Fruit fly (Drosophila melanogaster) whole organism, embryonic: ENCODE results near the gene Moe.

Experiments used
- CG1024 ChIP-seq: fragments of 200-800 bp; sonication (Bioruptor generic); IDR thresholded peaks from 2 replicates; pipeline ENCODE4 v1.3.6; 2022; ENCODE audit warnings: missing biosample characterization, missing genetic modification characterization
- CG11696 ChIP-seq: fragments of 200-800 bp; sonication (Bioruptor generic); IDR thresholded peaks from 2 replicates; pipeline ENCODE4 v1.3.6; 2022; ENCODE audit warnings: missing biosample characterization, missing genetic modification characterization
- CG12236 ChIP-seq: fragments of 200-800 bp; sonication (Bioruptor generic); optimal IDR thresholded peaks from 2 replicates; lab custom pipeline; 2016; ENCODE audit warnings: missing biosample characterization, missing genetic modification characterization
- CG13424 ChIP-seq: fragments of 200-800 bp; sonication (Bioruptor generic); optimal IDR thresholded peaks from 2 replicates; lab custom pipeline; 2019; ENCODE audit warnings: missing biosample characterization, mild to moderate bottlenecking, missing genetic modification characterization, moderate library complexity
- CG15696 ChIP-seq: fragments of 200-800 bp; sonication (Bioruptor generic); optimal IDR thresholded peaks from 2 replicates; lab custom pipeline; 2019; ENCODE audit warnings: missing biosample characterization, mild to moderate bottlenecking, missing genetic modification characterization, moderate library complexity
- CG17328 ChIP-seq: fragments of 200-800 bp; sonication (Bioruptor generic); IDR thresholded peaks from 2 replicates; pipeline ENCODE4 v1.3.6; 2022; ENCODE audit warnings: missing biosample characterization, missing genetic modification characterization
- CG17802 ChIP-seq: fragments of 200-800 bp; sonication (Bioruptor generic); optimal IDR thresholded peaks from 2 replicates; lab custom pipeline; 2018; ENCODE audit warnings: missing biosample characterization, mild to moderate bottlenecking, missing genetic modification characterization, moderate library complexity
- CG17829 ChIP-seq: fragments of 200-800 bp; optimal IDR thresholded peaks from 2 replicates; lab custom pipeline; 2019; ENCODE audit warnings: missing biosample characterization, mild to moderate bottlenecking, missing genetic modification characterization, moderate library complexity
- CG30403 ChIP-seq: fragments of 200-800 bp; sonication (Bioruptor generic); optimal IDR thresholded peaks from 3 replicates; lab custom pipeline; 2016; ENCODE audit warnings: missing biosample characterization, missing genetic modification characterization
- CG31388 ChIP-seq: fragments of 200-800 bp; sonication (Bioruptor generic); optimal IDR thresholded peaks from 2 replicates; lab custom pipeline; 2016; ENCODE audit warnings: missing biosample characterization, missing genetic modification characterization
- CG34376 ChIP-seq: fragments of 200-800 bp; sonication (Bioruptor generic); optimal IDR thresholded peaks from 2 replicates; lab custom pipeline; 2018; ENCODE audit warnings: missing biosample characterization, mild to moderate bottlenecking, missing genetic modification characterization
- CG3847 ChIP-seq: fragments of 200-800 bp; sonication (Bioruptor generic); IDR thresholded peaks from 2 replicates; pipeline ENCODE4 v1.3.6; 2022; ENCODE audit warnings: missing biosample characterization, missing genetic modification characterization
- CG4404 ChIP-seq: fragments of 200-800 bp; sonication (Bioruptor generic); IDR thresholded peaks from 2 replicates; pipeline ENCODE4 v1.3.6; 2022; ENCODE audit warnings: missing biosample characterization, missing genetic modification characterization
- CG5953 ChIP-seq: fragments of 200-800 bp; sonication (Bioruptor generic); IDR thresholded peaks from 2 replicates; pipeline ENCODE4 v1.3.6; 2022; ENCODE audit warnings: missing biosample characterization, missing genetic modification characterization
- CG6272 ChIP-seq: fragments of 200-800 bp; sonication (Bioruptor generic); IDR thresholded peaks from 2 replicates; pipeline ENCODE4 v1.3.6; 2022; ENCODE audit warnings: missing biosample characterization, missing genetic modification characterization
- CG6854 ChIP-seq: fragments of 200-800 bp; sonication (Bioruptor generic); optimal IDR thresholded peaks from 3 replicates; lab custom pipeline; 2017; ENCODE audit warnings: missing biosample characterization, mild to moderate bottlenecking, missing genetic modification characterization
- CG7357 ChIP-seq: fragments of 200-800 bp; sonication (Bioruptor generic); IDR thresholded peaks from 3 replicates; pipeline ENCODE4 v1.3.6; 2022; ENCODE audit warnings: missing biosample characterization, missing genetic modification characterization
- CG9215 ChIP-seq: fragments of 200-800 bp; sonication (Bioruptor generic); IDR thresholded peaks from 2 replicates; pipeline ENCODE4 v1.3.6; 2022; ENCODE audit warnings: missing biosample characterization, missing genetic modification characterization
- CHES-1-like ChIP-seq: fragments of 200-800 bp; sonication (Bioruptor generic); optimal IDR thresholded peaks from 2 replicates; lab custom pipeline; 2016; ENCODE audit warnings: missing biosample characterization, missing genetic modification characterization
- Dll ChIP-seq: fragments of 200-800 bp; sonication (Bioruptor generic); IDR thresholded peaks from 4 replicates; pipeline ENCODE4 v1.3.6; 2022; ENCODE audit warnings: missing biosample characterization, missing genetic modification characterization; ENCODE audit not compliant: partially characterized antibody
- Drgx ChIP-seq: fragments of 200-800 bp; sonication (Bioruptor generic); IDR thresholded peaks from 2 replicates; pipeline ENCODE4 v1.3.6; 2022; ENCODE audit warnings: missing biosample characterization, missing genetic modification characterization
- HHEX ChIP-seq: fragments of 200-800 bp; sonication (Bioruptor generic); optimal IDR thresholded peaks from 3 replicates; lab custom pipeline; 2017; ENCODE audit warnings: missing biosample characterization, mild to moderate bottlenecking, missing genetic modification characterization, missing genetic modification reagents
- HmgZ ChIP-seq: fragments of 200-800 bp; sonication (Bioruptor generic); optimal IDR thresholded peaks from 2 replicates; lab custom pipeline; 2018; ENCODE audit warnings: missing biosample characterization, mild to moderate bottlenecking, missing genetic modification characterization
- Lhr ChIP-seq: fragments of 200-800 bp; sonication (Bioruptor generic); optimal IDR thresholded peaks from 3 replicates; lab custom pipeline; 2017; ENCODE audit warnings: mild to moderate bottlenecking, missing biosample characterization, missing genetic modification reagents, missing genetic modification characterization
- Max ChIP-seq: fragments of 200-800 bp; sonication (Bioruptor generic); optimal IDR thresholded peaks from 2 replicates; lab custom pipeline; 2016; ENCODE audit warnings: missing biosample characterization, mild to moderate bottlenecking, missing genetic modification characterization
- Meics ChIP-seq: fragments of 200-800 bp; sonication (Bioruptor generic); optimal IDR thresholded peaks from 2 replicates; lab custom pipeline; 2017; ENCODE audit warnings: missing biosample characterization, mild to moderate bottlenecking, missing genetic modification characterization
- NC2β ChIP-seq: fragments of 200-800 bp; sonication (Bioruptor generic); optimal IDR thresholded peaks from 2 replicates; lab custom pipeline; 2016; ENCODE audit warnings: missing biosample characterization, missing genetic modification characterization
- NFAT ChIP-seq: fragments of 200-800 bp; sonication (Bioruptor generic); IDR thresholded peaks from 2 replicates; pipeline ENCODE4 v1.3.6; 2022; ENCODE audit warnings: missing biosample characterization, missing genetic modification characterization
- Oaz ChIP-seq: fragments of 200-800 bp; sonication (Bioruptor generic); IDR thresholded peaks from 2 replicates; pipeline ENCODE4 v1.3.6; 2022; ENCODE audit warnings: missing biosample characterization, missing genetic modification characterization
- Ravus ChIP-seq: fragments of 200-800 bp; sonication (Bioruptor generic); IDR thresholded peaks from 2 replicates; pipeline ENCODE4 v1.3.6; 2022; ENCODE audit warnings: missing biosample characterization, missing genetic modification characterization
- Sox102F ChIP-seq: fragments of 200-800 bp; sonication (Bioruptor generic); optimal IDR thresholded peaks from 2 replicates; lab custom pipeline; 2018; ENCODE audit warnings: missing biosample characterization, mild to moderate bottlenecking, missing genetic modification characterization, moderate library complexity
- ara ChIP-seq: fragments of 200-800 bp; sonication (Bioruptor generic); IDR thresholded peaks from 2 replicates; pipeline ENCODE4 v1.3.6; 2022; ENCODE audit warnings: missing biosample characterization, missing genetic modification characterization
- cad ChIP-seq: fragments of >200 bp; optimal IDR thresholded peaks from 2 replicates; lab custom pipeline; 2017; ENCODE audit warnings: missing biosample characterization, missing genetic modification characterization
- chinmo ChIP-seq: fragments of 200-800 bp; sonication (Bioruptor generic); IDR thresholded peaks from 4 replicates; pipeline ENCODE4 v1.3.6; 2022; ENCODE audit warnings: missing biosample characterization, missing genetic modification characterization; ENCODE audit not compliant: partially characterized antibody
- ems ChIP-seq: fragments of 200-800 bp; sonication (Bioruptor generic); optimal IDR thresholded peaks from 3 replicates; lab custom pipeline; 2016; ENCODE audit warnings: missing biosample characterization, missing genetic modification characterization
- esg ChIP-seq: fragments of 200-800 bp; sonication (Bioruptor generic); conservative IDR thresholded peaks from 2 replicates; pipeline ENCODE4 v1.3.6; 2022; ENCODE audit warnings: missing biosample characterization, missing genetic modification characterization
- ewg ChIP-seq: fragments of 200-800 bp; sonication (Bioruptor generic); optimal IDR thresholded peaks from 3 replicates; lab custom pipeline; 2017; ENCODE audit warnings: mild to moderate bottlenecking, missing biosample characterization, missing genetic modification reagents, missing genetic modification characterization
- inv ChIP-seq: fragments of 200-800 bp; sonication (Bioruptor generic); IDR thresholded peaks from 2 replicates; pipeline ENCODE4 v1.3.6; 2022; ENCODE audit warnings: missing biosample characterization, missing genetic modification characterization; ENCODE audit not compliant: partially characterized antibody
- jigr1 ChIP-seq: fragments of 200-800 bp; sonication (Bioruptor generic); IDR thresholded peaks from 3 replicates; pipeline ENCODE4 v1.3.6; 2022; ENCODE audit warnings: missing biosample characterization, missing genetic modification characterization
- lab ChIP-seq: fragments of 200-800 bp; sonication (Bioruptor generic); optimal IDR thresholded peaks from 3 replicates; lab custom pipeline; 2017; ENCODE audit warnings: missing biosample characterization, missing genetic modification characterization, mild to moderate bottlenecking, moderate library complexity, missing genetic modification reagents
- mld ChIP-seq: fragments of 200-800 bp; sonication (Bioruptor generic); IDR thresholded peaks from 3 replicates; pipeline ENCODE4 v1.3.6; 2022; ENCODE audit warnings: missing biosample characterization, missing genetic modification characterization; ENCODE audit not compliant: partially characterized antibody
- pb ChIP-seq: fragments of 200-800 bp; sonication (Bioruptor generic); optimal IDR thresholded peaks from 3 replicates; lab custom pipeline; 2016; ENCODE audit warnings: missing biosample characterization, missing genetic modification characterization
- phol ChIP-seq: fragments of 200-800 bp; sonication (Bioruptor generic); optimal IDR thresholded peaks from 3 replicates; lab custom pipeline; 2018; ENCODE audit warnings: missing biosample characterization, mild to moderate bottlenecking, missing genetic modification characterization, moderate library complexity
- pita ChIP-seq: fragments of 200-800 bp; sonication (Bioruptor generic); optimal IDR thresholded peaks from 2 replicates; lab custom pipeline; 2017; ENCODE audit warnings: missing biosample characterization, mild to moderate bottlenecking, missing genetic modification characterization
- scrt ChIP-seq: fragments of 200-800 bp; sonication (Bioruptor generic); optimal IDR thresholded peaks from 2 replicates; lab custom pipeline; 2018; ENCODE audit warnings: missing biosample characterization, mild to moderate bottlenecking, missing genetic modification characterization, moderate library complexity
- so ChIP-seq: fragments of 200-800 bp; sonication (Bioruptor generic); IDR thresholded peaks from 3 replicates; pipeline ENCODE4 v1.3.6; 2022; ENCODE audit warnings: missing biosample characterization, missing genetic modification characterization
- sr ChIP-seq: fragments of 200-800 bp; sonication (Bioruptor generic); IDR thresholded peaks from 3 replicates; pipeline ENCODE4 v1.3.6; 2022; ENCODE audit warnings: missing biosample characterization, missing genetic modification characterization
- wdn ChIP-seq: fragments of 200-800 bp; sonication (Bioruptor generic); IDR thresholded peaks from 2 replicates; pipeline ENCODE4 v1.3.6; 2022; ENCODE audit warnings: missing biosample characterization, missing genetic modification characterization
- wor ChIP-seq: fragments of 200-800 bp; sonication (Bioruptor generic); IDR thresholded peaks from 2 replicates; pipeline ENCODE4 v1.3.6; 2022; ENCODE audit warnings: missing biosample characterization, missing genetic modification characterization

The Moe gene

DNA sequence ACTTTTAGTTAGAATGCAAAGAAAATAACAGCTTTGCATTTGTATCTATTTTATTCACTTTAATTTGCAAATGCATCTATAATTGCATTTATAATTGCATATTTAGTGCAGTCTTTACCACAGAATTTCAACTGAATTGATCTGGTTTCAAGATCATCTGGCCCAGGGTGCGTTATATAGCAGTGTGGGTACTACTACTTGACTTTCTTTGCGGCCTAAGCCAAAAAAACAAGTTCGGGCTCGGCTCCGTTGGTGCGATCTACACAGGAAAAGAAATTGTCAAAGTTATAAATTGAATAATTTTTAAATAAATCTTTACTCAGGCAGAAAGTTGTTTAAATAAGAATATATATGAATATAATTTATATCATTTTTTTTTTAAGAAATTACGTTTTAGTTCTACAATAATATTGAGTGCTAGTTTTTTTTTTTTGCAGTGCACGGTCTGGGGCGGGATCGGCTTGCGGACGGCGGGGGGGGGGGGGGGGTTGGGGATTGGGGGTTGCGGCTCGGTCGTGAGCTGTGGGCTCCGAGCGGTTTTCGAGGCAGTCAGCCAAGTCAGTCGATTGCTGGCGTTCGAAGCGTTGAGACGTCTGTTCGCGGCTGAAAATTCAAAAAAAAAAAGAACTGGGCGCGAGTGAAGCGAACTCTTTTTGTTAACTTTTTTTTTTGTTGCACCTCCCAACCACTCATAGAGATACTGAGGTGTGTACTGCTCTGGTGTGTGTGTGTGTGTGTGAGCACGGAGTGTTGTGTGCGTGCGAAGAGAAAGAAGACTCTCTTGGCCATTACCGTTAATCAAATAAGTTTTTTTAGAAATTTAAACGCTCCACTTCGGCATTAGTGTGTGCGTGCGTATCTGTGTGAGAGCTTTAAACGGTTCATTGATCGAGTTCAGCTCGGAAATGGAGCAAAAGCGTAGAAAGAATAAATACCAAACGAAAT is 34.3 kb downstream of the Moe start (continued):
- no peak for TF ChIP-seq NC2β (GFP tag; lab: Kevin White, UChicago)
- TF ChIP-seq wdn (GFP tag; lab: Robert Waterston, UW): peak; percentile 48; the same call in 1 of the 2 replicates
- TF ChIP-seq Dll: no peak
- TF ChIP-seq CG12236 (GFP tag; lab: Kevin White, UChicago): no peak
- TF ChIP-seq Drgx: peak; percentile 89
- TF ChIP-seq CG4404 (GFP tag; lab: Robert Waterston, UW): peak; percentile 70
- peak; percentile 56 for TF ChIP-seq CG6272 (GFP tag; lab: Robert Waterston, UW)
- peak; percentile 83 for TF ChIP-seq so (GFP tag; lab: Robert Waterston, UW)
- peak; percentile 50 for TF ChIP-seq wor (GFP tag; lab: Robert Waterston, UW)
- peak; percentile 63; the same call in 2 of the 3 replicates for TF ChIP-seq CG7357 (GFP tag; lab: Robert Waterston, UW)
- peak; percentile 80 for TF ChIP-seq scrt (GFP tag; lab: Kevin White, UChicago)
- TF ChIP-seq chinmo (GFP tag; lab: Robert Waterston, UW): peak; percentile 80; the same call in 1 of the 4 replicates
- no peak for TF ChIP-seq sr (GFP tag; lab: Robert Waterston, UW)
- peak; percentile 78 for TF ChIP-seq esg
- no peak for TF ChIP-seq CG5953
- TF ChIP-seq HHEX (GFP tag; lab: Kevin White, UChicago): peak; percentile 80
- no peak for TF ChIP-seq pb (GFP tag; lab: Kevin White, UChicago)
- peak; percentile 73 for TF ChIP-seq CG30403 (GFP tag; lab: Kevin White, UChicago)
- TF ChIP-seq lab (GFP tag; lab: Kevin White, UChicago): peak; percentile 90
- TF ChIP-seq CG3847 (GFP tag; lab: Robert Waterston, UW): peak; percentile 85
- peak; percentile 77 for TF ChIP-seq CG15696 (tag; lab: Kevin White, UChicago)
- peak; percentile 59 for TF ChIP-seq HmgZ (tag; lab: Kevin White, UChicago)
- no peak for TF ChIP-seq CHES-1-like (GFP tag; lab: Kevin White, UChicago)
- no peak; the same call in 1 of the 2 replicates for TF ChIP-seq CG1024
- TF ChIP-seq phol (tag; lab: Kevin White, UChicago): peak; percentile 81
- TF ChIP-seq CG9215 (GFP tag; lab: Robert Waterston, UW): peak; percentile 76
- peak; percentile 32 for TF ChIP-seq CG17802
- peak; percentile 82 for TF ChIP-seq CG17328 (GFP tag; lab: Robert Waterston, UW)
- peak; percentile 77 for TF ChIP-seq ara (GFP tag; lab: Robert Waterston, UW)
- TF ChIP-seq ems (GFP tag; lab: Kevin White, UChicago): no peak
- TF ChIP-seq mld (GFP tag; lab: Robert Waterston, UW): no peak
- peak; percentile 72 for TF ChIP-seq Oaz
- peak; percentile 57 for TF ChIP-seq ewg (GFP tag; lab: Kevin White, UChicago)
- no peak for TF ChIP-seq pita (GFP tag; lab: Kevin White, UChicago)
- TF ChIP-seq CG11696 (GFP tag; lab: Robert Waterston, UW): peak; percentile 63
- TF ChIP-seq CG34376 (GFP tag; lab: Kevin White, UChicago): peak; percentile 65
- TF ChIP-seq cad (GFP tag; lab: Kevin White, UChicago): no peak
- TF ChIP-seq Lhr (GFP tag; lab: Kevin White, UChicago): peak; percentile 23
- TF ChIP-seq Meics (GFP tag; lab: Kevin White, UChicago): peak; percentile 85
- TF ChIP-seq NFAT (GFP tag; lab: Robert Waterston, UW): peak; percentile 66
- TF ChIP-seq CG31388: no peak
- TF ChIP-seq Sox102F (GFP tag; lab: Kevin White, UChicago): peak; percentile 76
- TF ChIP-seq Ravus: peak; percentile 29
- TF ChIP-seq CG6854 (GFP tag; lab: Kevin White, UChicago): peak; percentile 77
- peak; percentile 92 for TF ChIP-seq CG13424 (tag; lab: Kevin White, UChicago)
- no peak for TF ChIP-seq jigr1 (GFP tag; lab: Robert Waterston, UW)
- peak; percentile 23 for TF ChIP-seq Max (GFP tag; lab: Kevin White, UChicago)
- TF ChIP-seq CG17829 (tag; lab: Kevin White, UChicago): peak; percentile 75
- TF ChIP-seq inv (GFP tag; lab: Robert Waterston, UW): no peak
